Worm (Caenorhabditis elegans): ENCODE results near the gene hmgr-1.
A peak's percentile ranks its signal among the peaks of the same experiment; 100 is the strongest.

ce11 chrIII:7336214-7336613 is 23.1 kb upstream of the hmgr-1 start, which contains the start of gene gsp-2:
- TF ChIP-seq hnd-1 (tag; optimal IDR thresholded peaks at IDR 0.05), result no peak
- TF ChIP-seq aly-1 (tag; optimal IDR thresholded peaks at IDR 0.05), result no peak
- no peak for TF ChIP-seq ama-1 (optimal IDR thresholded peaks at IDR 0.05)
- TF ChIP-seq flt-1 (GFP tag; IDR thresholded peaks at IDR 0.05), result no peak
- no peak for TF ChIP-seq hmbx-1 (tag; optimal IDR thresholded peaks at IDR 0.05)
- no peak for TF ChIP-seq tbx-37 (GFP tag; conservative IDR thresholded peaks at IDR 0.05)
- no peak for TF ChIP-seq ceh-36 (tag; optimal IDR thresholded peaks at IDR 0.05)
- peak; percentile 10 for TF ChIP-seq hmg-4 (GFP tag; optimal IDR thresholded peaks at IDR 0.05)
- TF ChIP-seq sea-1 (GFP tag; conservative IDR thresholded peaks at IDR 0.05), result no peak
- TF ChIP-seq pes-1 (GFP tag; IDR thresholded peaks at IDR 0.05), result no peak
- no peak for TF ChIP-seq ceh-13 (GFP tag; optimal IDR thresholded peaks at IDR 0.05)
- no peak for TF ChIP-seq F13C5.2 (tag; optimal IDR thresholded peaks at IDR 0.05)
- TF ChIP-seq scrt-1 (GFP tag; IDR thresholded peaks at IDR 0.05), result no peak

All from whole organism, early embryonic.